Worm (Caenorhabditis elegans): ENCODE measurements around the gene K03A11.1.

The K03A11.1 gene

ce11 chrX:13041830-13042229 lies 9.7 kb upstream of the K03A11.1 start:
- TF ChIP-seq ceh-31 (tag; optimal IDR thresholded peaks at IDR 0.05) (no peak), F13H6.1 (tag; optimal IDR thresholded peaks at IDR 0.05) (no peak), T23F11.4 (GFP tag; optimal IDR thresholded peaks at IDR 0.05) (no peak), unc-3 (GFP tag; conservative IDR thresholded peaks at IDR 0.05) (no peak), unc-3 (tag; optimal IDR thresholded peaks at IDR 0.05) (no peak), ama-1 (optimal IDR thresholded peaks at IDR 0.05) (no peak), elt-4 (tag; optimal IDR thresholded peaks at IDR 0.05) (no peak), unc-86 (tag; optimal IDR thresholded peaks at IDR 0.05) (no peak), unc-55 (GFP tag; optimal IDR thresholded peaks at IDR 0.05) (no peak), lim-6 (tag; optimal IDR thresholded peaks at IDR 0.05) (no peak), sdc-2 (tag; optimal IDR thresholded peaks at IDR 0.05) (no peak), pat-9 (tag; optimal IDR thresholded peaks at IDR 0.05) (no peak), lin-11 (tag; optimal IDR thresholded peaks at IDR 0.05) (no peak), che-1 (tag; optimal IDR thresholded peaks at IDR 0.05) (no peak), hlh-6 (tag; optimal IDR thresholded peaks at IDR 0.05) (no peak), pqm-1 (tag; optimal IDR thresholded peaks at IDR 0.05) (no peak), syd-9 (tag; optimal IDR thresholded peaks at IDR 0.05) (no peak), nfya-1 (tag; optimal IDR thresholded peaks at IDR 0.05) (no peak)

DNA sequence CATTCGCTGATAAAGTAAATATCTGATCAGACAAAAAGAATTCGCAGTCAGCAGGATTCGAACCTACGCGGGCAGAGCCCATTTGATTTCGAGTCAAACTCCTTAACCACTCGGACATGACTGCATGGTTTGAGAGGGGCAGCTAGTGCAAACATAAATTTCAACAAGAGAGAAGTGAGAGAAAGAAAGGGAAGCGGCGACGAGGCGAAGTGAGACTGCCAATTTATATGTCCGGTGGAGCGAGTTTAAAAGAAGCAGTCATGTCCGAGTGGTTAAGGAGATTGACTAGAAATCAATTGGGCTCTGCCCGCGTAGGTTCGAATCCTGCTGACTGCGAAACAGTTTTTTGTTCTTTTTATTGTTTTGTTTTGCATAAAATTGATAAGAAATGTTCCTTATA lies 5.2 kb upstream of the K03A11.1 start:
- TF ChIP-seq hlh-8 (tag; optimal IDR thresholded peaks at IDR 0.05) (peak; percentile 62), ceh-45 (GFP tag; IDR thresholded peaks at IDR 0.05) (peak; percentile 97), lin-11 (tag; optimal IDR thresholded peaks at IDR 0.05) (peak; percentile 82), C08G9.2 (tag; optimal IDR thresholded peaks at IDR 0.05) (peak; percentile 72), rnt-1 (tag; optimal IDR thresholded peaks at IDR 0.05) (peak; percentile 88), madf-2 (tag; optimal IDR thresholded peaks at IDR 0.05) (peak; percentile 93), ceh-14 (tag; optimal IDR thresholded peaks at IDR 0.05) (peak; percentile 96), ceh-31 (tag; optimal IDR thresholded peaks at IDR 0.05) (peak; percentile 90), pag-3 (tag; optimal IDR thresholded peaks at IDR 0.05; ENCODE audit: borderline replicate concordance) (peak; percentile 67), sox-2 (GFP tag; IDR thresholded peaks at IDR 0.05) (peak; percentile 84), ceh-2 (tag; optimal IDR thresholded peaks at IDR 0.05) (peak; percentile 91), ttx-3 (tag; optimal IDR thresholded peaks at IDR 0.05) (peak; percentile 88), K09A11.1 (tag; optimal IDR thresholded peaks at IDR 0.05; ENCODE audit: insufficient read depth) (peak; percentile 76), ceh-9 (tag; optimal IDR thresholded peaks at IDR 0.05) (peak; percentile 60), fax-1 (tag; optimal IDR thresholded peaks at IDR 0.05) (peak; percentile 77), ahr-1 (tag; optimal IDR thresholded peaks at IDR 0.05) (peak; percentile 75), nhr-232 (tag; optimal IDR thresholded peaks at IDR 0.05) (peak; percentile 84), ceh-30 (tag; optimal IDR thresholded peaks at IDR 0.05) (peak; percentile 35), C38D4.7 (GFP tag; optimal IDR thresholded peaks at IDR 0.05) (peak; percentile 89), che-1 (tag; optimal IDR thresholded peaks at IDR 0.05) (peak; percentile 84), unc-86 (tag; optimal IDR thresholded peaks at IDR 0.05) (peak; percentile 79), unc-42 (tag; optimal IDR thresholded peaks at IDR 0.05) (peak; percentile 72), K02D7.2 (tag; optimal IDR thresholded peaks at IDR 0.05) (peak; percentile 60), fkh-10 (GFP tag; optimal IDR thresholded peaks at IDR 0.05) (peak; percentile 28), npax-4 (tag; optimal IDR thresholded peaks at IDR 0.05) (peak; percentile 71), pax-1 (tag; optimal IDR thresholded peaks at IDR 0.05) (peak; percentile 46), eyg-1 (tag; optimal IDR thresholded peaks at IDR 0.05) (peak; percentile 81), Y22D7AL.16 (tag; optimal IDR thresholded peaks at IDR 0.05) (peak; percentile 88), ref-2 (tag; optimal IDR thresholded peaks at IDR 0.05) (peak; percentile 92), pros-1 (tag; optimal IDR thresholded peaks at IDR 0.05) (peak; percentile 52), ceh-19 (GFP tag; optimal IDR thresholded peaks at IDR 0.05) (peak; percentile 94), F13H6.1 (tag; optimal IDR thresholded peaks at IDR 0.05) (peak; percentile 88), hlh-6 (tag; optimal IDR thresholded peaks at IDR 0.05) (peak; percentile 96), hlh-15 (tag; optimal IDR thresholded peaks at IDR 0.05) (peak; percentile 42), sdc-2 (tag; optimal IDR thresholded peaks at IDR 0.05) (peak; percentile 92), odd-2 (tag; optimal IDR thresholded peaks at IDR 0.05) (peak; percentile 46), ceh-18 (tag; optimal IDR thresholded peaks at IDR 0.05) (peak; percentile 89), ceh-48 (tag; optimal IDR thresholded peaks at IDR 0.05) (peak; percentile 79), elt-4 (tag; optimal IDR thresholded peaks at IDR 0.05) (peak; percentile 42), nfya-1 (tag; optimal IDR thresholded peaks at IDR 0.05) (peak; percentile 77), fkh-6 (tag; optimal IDR thresholded peaks at IDR 0.05) (peak; percentile 86), unc-55 (GFP tag; optimal IDR thresholded peaks at IDR 0.05) (peak; percentile 13), ztf-16 (tag; optimal IDR thresholded peaks at IDR 0.05) (peak; percentile 83)

Measured in whole organism, late embryonic.